Worm (Caenorhabditis elegans) whole organism, L3 larva: ENCODE results near the gene W02F12.2.

Experiments
- ceh-82 ChIP-seq: fragments of 150-350 bp; optimal IDR thresholded peaks from 2 replicates; lab custom pipeline; 2014; ENCODE audit warnings: missing biosample characterization, missing genetic modification characterization
- elt-2 ChIP-seq: sonication (generic microtip); optimal IDR thresholded peaks from 2 replicates; lab custom pipeline; 2016; ENCODE audit warnings: missing genetic modification reagents, mild to moderate bottlenecking, missing genetic modification characterization, missing compliant biosample characterization
- mdl-1 ChIP-seq: fragments of 150-350 bp; optimal IDR thresholded peaks from 2 replicates; lab custom pipeline; 2014; ENCODE audit warnings: missing biosample characterization, missing genetic modification characterization
- nhr-12 ChIP-seq: fragments of 150-350 bp; optimal IDR thresholded peaks from 2 replicates; lab custom pipeline; 2014; ENCODE audit warnings: missing biosample characterization, missing genetic modification characterization
- nhr-237 ChIP-seq: fragments of 150-350 bp; optimal IDR thresholded peaks from 2 replicates; lab custom pipeline; 2014; ENCODE audit warnings: missing biosample characterization, missing genetic modification characterization
- nhr-28 ChIP-seq: fragments of 150-350 bp; optimal IDR thresholded peaks from 2 replicates; lab custom pipeline; 2014; ENCODE audit warnings: missing biosample characterization, missing genetic modification characterization
- unc-62 ChIP-seq: fragments of 150-350 bp; sonication (generic microtip); optimal IDR thresholded peaks from 4 replicates; lab custom pipeline; 2014; ENCODE audit warnings: missing biosample characterization, missing genetic modification reagents, missing genetic modification characterization

DNA sequence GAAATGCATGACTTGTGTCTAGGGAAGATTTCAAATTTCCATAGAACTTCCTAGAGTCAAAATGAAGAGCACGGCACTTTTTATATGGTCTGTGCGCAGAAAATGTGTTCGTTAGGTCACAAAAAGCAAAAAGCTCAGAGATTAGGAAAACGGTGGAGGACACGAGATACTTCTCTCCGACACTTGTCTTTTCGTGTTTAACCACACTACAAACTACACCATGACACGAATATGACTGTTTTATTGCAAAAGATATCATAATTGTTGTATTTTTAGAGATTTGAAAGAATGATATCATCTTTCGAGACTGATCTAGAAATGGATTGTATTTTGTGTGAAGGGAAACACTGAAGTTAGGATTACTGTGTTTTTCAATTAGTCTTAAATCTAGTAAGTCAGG is 1.6 kb upstream of the W02F12.2 start:
- TF ChIP-seq unc-62 (GFP tag; lab: Kevin White, UChicago), result no peak
- TF ChIP-seq elt-2 (tag; lab: Kevin White, UChicago), result no peak
- no peak for TF ChIP-seq nhr-237 (tag; lab: Kevin White, UChicago)
- TF ChIP-seq nhr-28 (tag; lab: Kevin White, UChicago), result no peak
- no peak for TF ChIP-seq ceh-82
- no peak for TF ChIP-seq mdl-1 (tag; lab: Kevin White, UChicago)
- TF ChIP-seq nhr-12, result no peak
